Fruit fly (Drosophila melanogaster) Kc167 (cell line): Measurements from ENCODE around the gene CAH7.

Experiments
- Sin3A ChIP-seq: fragments of >200 bp; optimal IDR thresholded peaks from 2 replicates; lab custom pipeline; 2018; ENCODE audit warnings: missing external identifiers
- insv ChIP-seq: fragments of >200 bp; optimal IDR thresholded peaks from 3 replicates; lab custom pipeline; 2018; ENCODE audit warnings: missing external identifiers
- psq ChIP-seq: fragments of >200 bp; optimal IDR thresholded peaks from 2 replicates; lab custom pipeline; 2017; ENCODE audit warnings: missing external identifiers

DNA sequence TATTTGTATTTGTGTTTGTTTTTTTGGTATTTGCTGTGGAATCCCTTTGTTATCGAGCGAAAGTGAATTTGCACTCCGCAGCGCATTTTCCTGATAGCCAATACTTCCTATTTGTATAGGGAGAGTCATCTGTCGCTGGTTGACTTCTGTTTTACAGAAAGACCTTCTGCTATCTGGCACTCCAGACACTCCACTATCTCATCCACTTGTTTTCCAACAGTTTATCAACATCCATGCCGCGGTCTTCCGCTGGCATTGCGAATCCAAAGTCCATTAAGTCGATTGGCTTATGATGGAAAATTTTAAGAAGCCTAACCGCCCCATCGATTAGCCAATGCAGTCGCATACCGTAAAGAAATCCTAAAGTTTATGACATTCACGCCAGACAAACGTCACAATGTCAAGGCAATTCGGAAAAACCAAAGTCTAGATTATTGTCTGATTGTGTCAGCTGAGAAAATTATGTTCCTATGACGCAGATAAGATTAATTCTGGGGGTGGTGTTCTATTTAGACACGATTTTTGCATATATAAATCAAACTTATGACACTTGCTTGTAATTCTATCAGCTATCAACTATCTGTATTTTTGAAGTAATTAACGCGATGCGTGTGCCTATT lies 3.0 kb downstream of the CAH7 start:
- TF ChIP-seq psq (lab: Kevin White, UChicago) = no peak
- TF ChIP-seq Sin3A = no peak
- no peak for TF ChIP-seq insv
